Worm (Caenorhabditis elegans) whole organism, midembryonic: Measurements from ENCODE around the gene snap-29.

Experiments used
- tab-1 ChIP-seq: fragments of 200-800 bp; sonication (Bioruptor generic); IDR thresholded peaks from 2 replicates; pipeline ENCODE4 v1.3.6; 2022; ENCODE audit warnings: missing genetic modification characterization, missing compliant biosample characterization
- ztf-29 ChIP-seq: fragments of 200-800 bp; sonication (Bioruptor generic); IDR thresholded peaks from 2 replicates; pipeline ENCODE4 v1.3.6; 2022; ENCODE audit warnings: missing genetic modification reagents, missing genetic modification characterization, missing compliant biosample characterization

ce11 chrIII:8762016-8762415, 14.0 kb upstream of the snap-29 start:
- TF ChIP-seq ztf-29 (GFP tag; lab: Robert Waterston, UW) (no peak), tab-1 (GFP tag; lab: Robert Waterston, UW) (no peak)
